Worm (Caenorhabditis elegans) whole organism, late embryonic: ENCODE measurements around the gene ZC412.10.

ENCODE experiments used
- ama-1 ChIP-seq: fragments of 150-350 bp; optimal IDR thresholded peaks from 2 replicates; lab custom pipeline; 2014
- ceh-22 ChIP-seq: sonication (generic microtip); optimal IDR thresholded peaks from 2 replicates; lab custom pipeline; 2017; ENCODE audit warnings: missing biosample characterization, missing genetic modification characterization
- ceh-48 ChIP-seq: sonication (generic microtip); optimal IDR thresholded peaks from 2 replicates; lab custom pipeline; 2016; ENCODE audit warnings: missing genetic modification characterization, inconsistent platforms, missing compliant biosample characterization
- ceh-6 ChIP-seq: fragments of 200-800 bp; sonication (Bioruptor generic); optimal IDR thresholded peaks from 2 replicates; lab custom pipeline; 2018; ENCODE audit warnings: mild to moderate bottlenecking, missing genetic modification characterization, missing compliant biosample characterization
- hlh-30 ChIP-seq: sonication (generic microtip); optimal IDR thresholded peaks from 2 replicates; lab custom pipeline; 2017; ENCODE audit warnings: antibody characterized with exemption, missing genetic modification characterization, missing compliant biosample characterization; ENCODE audit not compliant: insufficient read depth
- npax-4 ChIP-seq: sonication (generic microtip); optimal IDR thresholded peaks from 2 replicates; lab custom pipeline; 2016; ENCODE audit warnings: missing genetic modification characterization, missing compliant biosample characterization
- odd-2 ChIP-seq: sonication (generic microtip); optimal IDR thresholded peaks from 2 replicates; lab custom pipeline; 2017; ENCODE audit warnings: antibody characterized with exemption, mild to moderate bottlenecking, missing genetic modification characterization, missing compliant biosample characterization
- pros-1 ChIP-seq: fragments of 150-350 bp; optimal IDR thresholded peaks from 2 replicates; lab custom pipeline; 2014; ENCODE audit warnings: missing biosample characterization, missing genetic modification reagents, missing genetic modification characterization
- sox-2 ChIP-seq: fragments of 200-800 bp; sonication (Bioruptor generic); IDR thresholded peaks from 2 replicates; pipeline ENCODE4 v1.3.6; 2022; ENCODE audit warnings: missing genetic modification reagents, missing genetic modification characterization, missing compliant biosample characterization

ce11 chrV:14833219-14833618 lies 43.4 kb downstream of the ZC412.10 start:
- TF ChIP-seq ceh-22 (tag; lab: Kevin White, UChicago) (no peak), hlh-30 (peak; percentile 80), ama-1 (lab: Kevin White, UChicago) (no peak), ceh-48 (tag; lab: Kevin White, UChicago) (peak; percentile 59), ceh-6 (GFP tag; lab: Kevin White, UChicago) (peak; percentile 13), npax-4 (tag; lab: Kevin White, UChicago) (no peak), odd-2 (tag; lab: Kevin White, UChicago) (no peak), sox-2 (GFP tag; lab: Robert Waterston, UW) (no peak), pros-1 (tag; lab: Kevin White, UChicago) (no peak)
